Fruit fly (Drosophila melanogaster) whole organism, embryonic: ENCODE data around the gene UBL3.

Experiments used
- Atf3 ChIP-seq: fragments of 200-800 bp; sonication (Bioruptor generic); optimal IDR thresholded peaks from 3 replicates; lab custom pipeline; 2016; ENCODE audit warnings: missing biosample characterization, missing genetic modification characterization
- Atf6 ChIP-seq: fragments of 200-800 bp; sonication (Bioruptor generic); IDR thresholded peaks from 2 replicates; pipeline ENCODE4 v1.3.6; 2022; ENCODE audit warnings: missing biosample characterization, missing genetic modification characterization
- Blimp-1 ChIP-seq: fragments of 200-800 bp; sonication (Bioruptor generic); optimal IDR thresholded peaks from 3 replicates; lab custom pipeline; 2018; ENCODE audit warnings: missing biosample characterization, missing genetic modification characterization, mild to moderate bottlenecking, moderate library complexity, missing genetic modification reagents
- BtbVII ChIP-seq: fragments of 200-800 bp; sonication (Bioruptor generic); optimal IDR thresholded peaks from 3 replicates; lab custom pipeline; 2017; ENCODE audit warnings: missing biosample characterization, mild to moderate bottlenecking, missing genetic modification characterization
- CG11504 ChIP-seq: fragments of 200-800 bp; sonication (Bioruptor generic); optimal IDR thresholded peaks from 3 replicates; lab custom pipeline; 2019; ENCODE audit warnings: missing biosample characterization, mild to moderate bottlenecking, missing genetic modification characterization, moderate library complexity
- CG11695 ChIP-seq: fragments of 200-800 bp; sonication (Bioruptor generic); IDR thresholded peaks from 3 replicates; pipeline ENCODE4 v1.3.6; 2022; ENCODE audit warnings: missing biosample characterization, missing genetic modification characterization
- CG12104 ChIP-seq: fragments of 200-800 bp; sonication (Bioruptor generic); optimal IDR thresholded peaks from 3 replicates; lab custom pipeline; 2016; ENCODE audit warnings: missing biosample characterization, missing genetic modification characterization
- CG12391 ChIP-seq: fragments of 200-800 bp; sonication (Bioruptor generic); optimal IDR thresholded peaks from 3 replicates; lab custom pipeline; 2018; ENCODE audit warnings: missing biosample characterization, mild to moderate bottlenecking, missing genetic modification characterization, moderate library complexity
- CG15514 ChIP-seq: fragments of 200-800 bp; sonication (Bioruptor generic); optimal IDR thresholded peaks from 3 replicates; lab custom pipeline; 2017; ENCODE audit warnings: missing biosample characterization, missing genetic modification characterization, mild to moderate bottlenecking, moderate library complexity, missing genetic modification reagents
- CG2678 ChIP-seq: fragments of 200-800 bp; sonication (Bioruptor generic); optimal IDR thresholded peaks from 3 replicates; lab custom pipeline; 2019; ENCODE audit warnings: missing biosample characterization, mild to moderate bottlenecking, missing genetic modification characterization, moderate library complexity
- CG3163 ChIP-seq: fragments of 200-800 bp; sonication (Bioruptor generic); optimal IDR thresholded peaks from 3 replicates; lab custom pipeline; 2016; ENCODE audit warnings: missing biosample characterization, missing genetic modification characterization
- CG32767 ChIP-seq: fragments of 200-800 bp; sonication (Bioruptor generic); IDR thresholded peaks from 2 replicates; pipeline ENCODE4 v1.3.6; 2022; ENCODE audit warnings: missing biosample characterization, missing genetic modification characterization
- CG34376 ChIP-seq: fragments of 200-800 bp; sonication (Bioruptor generic); optimal IDR thresholded peaks from 2 replicates; lab custom pipeline; 2018; ENCODE audit warnings: missing biosample characterization, mild to moderate bottlenecking, missing genetic modification characterization
- CG4707 ChIP-seq: fragments of 200-800 bp; sonication (Bioruptor generic); optimal IDR thresholded peaks from 2 replicates; lab custom pipeline; 2018; ENCODE audit warnings: missing biosample characterization, mild to moderate bottlenecking, missing genetic modification characterization, moderate library complexity
- CG5953 ChIP-seq: fragments of 200-800 bp; sonication (Bioruptor generic); IDR thresholded peaks from 2 replicates; pipeline ENCODE4 v1.3.6; 2022; ENCODE audit warnings: missing biosample characterization, missing genetic modification characterization
- CG6765 ChIP-seq: fragments of 200-800 bp; sonication (Bioruptor generic); optimal IDR thresholded peaks from 3 replicates; lab custom pipeline; 2017; ENCODE audit warnings: missing biosample characterization, mild to moderate bottlenecking, missing genetic modification characterization
- CG8281 ChIP-seq: fragments of 200-800 bp; sonication (Bioruptor generic); optimal IDR thresholded peaks from 2 replicates; lab custom pipeline; 2018; ENCODE audit warnings: missing biosample characterization, mild to moderate bottlenecking, missing genetic modification characterization, moderate library complexity
- CHES-1-like ChIP-seq: fragments of 200-800 bp; sonication (Bioruptor generic); optimal IDR thresholded peaks from 2 replicates; lab custom pipeline; 2016; ENCODE audit warnings: missing biosample characterization, missing genetic modification characterization
- Dek ChIP-seq: fragments of 200-800 bp; sonication (Bioruptor generic); optimal IDR thresholded peaks from 3 replicates; lab custom pipeline; 2019; ENCODE audit warnings: missing biosample characterization, mild to moderate bottlenecking, missing genetic modification characterization, moderate library complexity
- Dip3 ChIP-seq: fragments of 200-800 bp; sonication (Bioruptor generic); optimal IDR thresholded peaks from 3 replicates; lab custom pipeline; 2016; ENCODE audit warnings: missing biosample characterization, missing genetic modification characterization
- Doc3 ChIP-seq: fragments of 200-800 bp; sonication (Bioruptor generic); IDR thresholded peaks from 3 replicates; pipeline ENCODE4 v1.3.6; 2022; ENCODE audit warnings: missing biosample characterization, missing genetic modification characterization; ENCODE audit not compliant: partially characterized antibody
- Drgx ChIP-seq: fragments of 200-800 bp; sonication (Bioruptor generic); IDR thresholded peaks from 2 replicates; pipeline ENCODE4 v1.3.6; 2022; ENCODE audit warnings: missing biosample characterization, missing genetic modification characterization
- Hmx ChIP-seq: fragments of 200-800 bp; sonication (Bioruptor generic); optimal IDR thresholded peaks from 2 replicates; lab custom pipeline; 2016; ENCODE audit warnings: missing biosample characterization, missing genetic modification characterization
- Jarid2 ChIP-seq: fragments of 200-800 bp; sonication (Bioruptor generic); optimal IDR thresholded peaks from 3 replicates; lab custom pipeline; 2017; ENCODE audit warnings: mild to moderate bottlenecking, missing biosample characterization, missing genetic modification reagents, missing genetic modification characterization
- Mrtf ChIP-seq: fragments of 200-800 bp; sonication (Bioruptor generic); IDR thresholded peaks from 3 replicates; pipeline ENCODE4 v1.3.6; 2022; ENCODE audit warnings: missing biosample characterization, missing genetic modification characterization
- abd-A ChIP-seq: fragments of 200-800 bp; sonication (Bioruptor generic); optimal IDR thresholded peaks from 3 replicates; lab custom pipeline; 2019; ENCODE audit warnings: missing biosample characterization, mild to moderate bottlenecking, missing genetic modification characterization, moderate library complexity
- ara ChIP-seq: fragments of 200-800 bp; sonication (Bioruptor generic); IDR thresholded peaks from 2 replicates; pipeline ENCODE4 v1.3.6; 2022; ENCODE audit warnings: missing biosample characterization, missing genetic modification characterization
- bab2 ChIP-seq: fragments of 200-800 bp; sonication (Bioruptor generic); optimal IDR thresholded peaks from 2 replicates; lab custom pipeline; 2016; ENCODE audit warnings: missing biosample characterization, missing genetic modification characterization
- bigmax ChIP-seq: fragments of 200-800 bp; sonication (Bioruptor generic); optimal IDR thresholded peaks from 2 replicates; lab custom pipeline; 2018; ENCODE audit warnings: missing biosample characterization, mild to moderate bottlenecking, missing genetic modification characterization
- cato ChIP-seq: fragments of 200-800 bp; sonication (Bioruptor generic); optimal IDR thresholded peaks from 2 replicates; lab custom pipeline; 2016; ENCODE audit warnings: missing biosample characterization, missing genetic modification characterization, borderline replicate concordance
- croc ChIP-seq: fragments of 200-800 bp; sonication (Bioruptor generic); conservative IDR thresholded peaks from 3 replicates; pipeline ENCODE4 v1.3.6; 2022; ENCODE audit warnings: missing biosample characterization, missing genetic modification characterization
- dpn ChIP-seq, 2 experiments: fragments of 200-800 bp; sonication (Bioruptor generic); optimal IDR thresholded peaks; 3 replicates each; lab custom pipeline; 2016; ENCODE audit warnings: missing biosample characterization in 2 of 2, missing genetic modification characterization in 2 of 2
- eve ChIP-seq, 2 experiments: fragments of >200 bp; optimal IDR thresholded peaks; 2 replicates each; lab custom pipeline; 2017; ENCODE audit warnings: missing biosample characterization in 2 of 2, missing genetic modification characterization in 2 of 2
- fd96Cb ChIP-seq: fragments of 200-800 bp; sonication (Bioruptor generic); optimal IDR thresholded peaks from 2 replicates; lab custom pipeline; 2018; ENCODE audit warnings: missing biosample characterization, mild to moderate bottlenecking, missing genetic modification characterization, moderate library complexity
- ftz-f1 ChIP-seq: fragments of 200-800 bp; sonication (Bioruptor generic); optimal IDR thresholded peaks from 2 replicates; lab custom pipeline; 2016; ENCODE audit warnings: missing biosample characterization, missing genetic modification characterization
- gfzf ChIP-seq: fragments of 200-800 bp; sonication (Bioruptor generic); optimal IDR thresholded peaks from 2 replicates; lab custom pipeline; 2016; ENCODE audit warnings: missing biosample characterization, mild to moderate bottlenecking, missing genetic modification characterization, moderate library complexity
- pum ChIP-seq: fragments of 200-800 bp; sonication (Bioruptor generic); optimal IDR thresholded peaks from 2 replicates; lab custom pipeline; 2016; ENCODE audit warnings: missing biosample characterization, missing genetic modification characterization
- pzg ChIP-seq: fragments of 200-800 bp; sonication (Bioruptor generic); optimal IDR thresholded peaks from 3 replicates; lab custom pipeline; 2018; ENCODE audit warnings: missing biosample characterization, mild to moderate bottlenecking, missing genetic modification characterization, moderate library complexity
- row ChIP-seq: fragments of 200-800 bp; sonication (Bioruptor generic); IDR thresholded peaks from 3 replicates; pipeline ENCODE4 v1.3.6; 2022; ENCODE audit warnings: missing biosample characterization, missing genetic modification characterization
- salm ChIP-seq: fragments of 200-800 bp; sonication (Bioruptor generic); optimal IDR thresholded peaks from 2 replicates; lab custom pipeline; 2018; ENCODE audit warnings: missing biosample characterization, mild to moderate bottlenecking, missing genetic modification characterization
- sd ChIP-seq: fragments of 200-800 bp; sonication (Bioruptor generic); optimal IDR thresholded peaks from 3 replicates; lab custom pipeline; 2018; ENCODE audit warnings: missing biosample characterization, mild to moderate bottlenecking, missing genetic modification characterization, moderate library complexity
- slbo ChIP-seq: fragments of 200-800 bp; sonication (Bioruptor generic); IDR thresholded peaks from 2 replicates; pipeline ENCODE4 v1.3.6; 2022; ENCODE audit warnings: missing biosample characterization, missing genetic modification characterization
- sob ChIP-seq: fragments of 200-800 bp; sonication (Bioruptor generic); IDR thresholded peaks from 2 replicates; pipeline ENCODE4 v1.3.6; 2022; ENCODE audit warnings: missing biosample characterization, missing genetic modification characterization
- twi ChIP-seq: fragments of 200-800 bp; optimal IDR thresholded peaks from 2 replicates; lab custom pipeline; 2019; ENCODE audit warnings: missing biosample characterization, mild to moderate bottlenecking, missing genetic modification characterization, moderate library complexity
- vfl ChIP-seq: fragments of 200-800 bp; sonication (Bioruptor generic); optimal IDR thresholded peaks from 2 replicates; lab custom pipeline; 2016; ENCODE audit warnings: missing biosample characterization, missing genetic modification characterization
- wdn ChIP-seq: fragments of 200-800 bp; sonication (Bioruptor generic); IDR thresholded peaks from 2 replicates; pipeline ENCODE4 v1.3.6; 2022; ENCODE audit warnings: missing biosample characterization, missing genetic modification characterization
- z ChIP-seq: fragments of 200-800 bp; sonication (Bioruptor generic); IDR thresholded peaks from 3 replicates; pipeline ENCODE4 v1.3.6; 2022; ENCODE audit warnings: missing biosample characterization, missing genetic modification characterization

The UBL3 gene

dm6 chrX:15805523-15805922 lies 47.5 kb downstream of the UBL3 start (continued):
- TF ChIP-seq CG12104 (GFP tag; lab: Kevin White, UChicago) (no peak), Mrtf (GFP tag; lab: Robert Waterston, UW) (no peak), Atf3 (GFP tag; lab: Kevin White, UChicago) (no peak), cato (GFP tag; lab: Kevin White, UChicago) (no peak), Dip3 (GFP tag; lab: Kevin White, UChicago) (no peak), Dek (tag; lab: Kevin White, UChicago) (no peak), CG8281 (tag; lab: Kevin White, UChicago) (no peak), dpn (GFP tag; optimal IDR thresholded peaks at IDR 0.05; lab: Kevin White, UChicago) (peak in 1 of 2 experiments; percentile 6), twi (no peak), CG32767 (GFP tag; lab: Robert Waterston, UW) (no peak), ara (GFP tag; lab: Robert Waterston, UW) (no peak), bab2 (GFP tag; lab: Kevin White, UChicago) (peak; percentile 10), wdn (GFP tag; lab: Robert Waterston, UW) (no peak), CG2678 (tag; lab: Kevin White, UChicago) (peak; percentile 21), bigmax (GFP tag; lab: Kevin White, UChicago) (no peak), croc (GFP tag; lab: Robert Waterston, UW) (no peak), slbo (GFP tag; lab: Robert Waterston, UW) (no peak), sd (tag; lab: Kevin White, UChicago) (peak; percentile 17), ftz-f1 (GFP tag; lab: Kevin White, UChicago) (no peak), CG6765 (peak; percentile 6), pum (GFP tag; lab: Kevin White, UChicago) (no peak), CG11695 (GFP tag; lab: Robert Waterston, UW) (no peak), sob (GFP tag; lab: Robert Waterston, UW) (peak; percentile 25; the same call in 1 of the 2 replicates)

dm6 chrX:15804790-15805189 lies 48.2 kb downstream of the UBL3 start:
- TF ChIP-seq Drgx (GFP tag; lab: Robert Waterston, UW) (0 out of 2 replicates have a peak, but pooled peaks have one; percentile 20), BtbVII (no peak), CG2678 (tag; lab: Kevin White, UChicago) (peak; percentile 10), row (GFP tag; lab: Robert Waterston, UW) (0 out of 3 replicates have a peak, but pooled peaks have one; percentile 8), vfl (GFP tag; lab: Kevin White, UChicago) (no peak), CG11504 (tag; lab: Kevin White, UChicago) (peak; percentile 8), CG6765 (peak; percentile 9)
- TF ChIP-seq, all 482 proteins: peak for 5

dm6 chrX:15803764-15804563 lies 49.0 kb downstream of the UBL3 start, which contains the start of the genes PGRP-LE and sd:
PGRP-LE (minus strand) TSS chrX:15803880.
sd (plus strand) TSS chrX:15804370.
- TF ChIP-seq abd-A, result peak; percentile 66
- TF ChIP-seq Hmx (GFP tag; lab: Kevin White, UChicago), result peak; percentile 34
- peak; percentile 98 for TF ChIP-seq CG3163 (GFP tag; lab: Kevin White, UChicago)
- TF ChIP-seq CG15514, result peak; percentile 83
- TF ChIP-seq Doc3 (GFP tag; lab: Robert Waterston, UW), result 0 out of 3 replicates have a peak, but pooled peaks have one; percentile 11
- peak; percentile 43 for TF ChIP-seq gfzf
- TF ChIP-seq fd96Cb (tag; lab: Kevin White, UChicago), result no peak
- TF ChIP-seq z (GFP tag; lab: Robert Waterston, UW), result peak; percentile 77
- TF ChIP-seq CHES-1-like (GFP tag; lab: Kevin White, UChicago), result no peak
- TF ChIP-seq salm (tag; lab: Kevin White, UChicago), result no peak
- peak; percentile 78 for TF ChIP-seq Jarid2
- peak; percentile 44 for TF ChIP-seq CG34376 (GFP tag; lab: Kevin White, UChicago)
- peak; percentile 18 for TF ChIP-seq CG12391 (tag; lab: Kevin White, UChicago)
- no peak for TF ChIP-seq eve (GFP tag; optimal IDR thresholded peaks at IDR 0.05; lab: Kevin White, UChicago)
- peak; percentile 70 for TF ChIP-seq CG4707 (GFP tag; lab: Kevin White, UChicago)
- peak; percentile 16 for TF ChIP-seq pzg (GFP tag; lab: Kevin White, UChicago)
- no peak for TF ChIP-seq CG5953
- peak; percentile 30 for TF ChIP-seq Blimp-1
- TF ChIP-seq Atf6 (GFP tag; lab: Robert Waterston, UW), result peak; percentile 7; the same call in 1 of the 2 replicates
